Fruit fly (Drosophila melanogaster) whole organism, embryonic: Measurements from ENCODE around the gene ss.

Source experiments
- BEAF-32 ChIP-seq: fragments of 200-800 bp; sonication (Bioruptor generic); optimal IDR thresholded peaks from 3 replicates; lab custom pipeline; 2017; ENCODE audit warnings: missing biosample characterization, missing genetic modification characterization, mild to moderate bottlenecking, moderate library complexity, missing genetic modification reagents
- Bgb ChIP-seq: fragments of 200-800 bp; sonication (Bioruptor generic); IDR thresholded peaks from 2 replicates; pipeline ENCODE4 v1.3.6; 2022; ENCODE audit warnings: missing biosample characterization, missing genetic modification characterization; ENCODE audit not compliant: partially characterized antibody
- CG13287 ChIP-seq: fragments of 200-800 bp; sonication (Bioruptor generic); IDR thresholded peaks from 2 replicates; pipeline ENCODE4 v1.3.6; 2022; ENCODE audit warnings: missing biosample characterization, missing genetic modification characterization; ENCODE audit not compliant: partially characterized antibody
- CG13296 ChIP-seq: fragments of 200-800 bp; sonication (Bioruptor generic); optimal IDR thresholded peaks from 3 replicates; lab custom pipeline; 2018; ENCODE audit warnings: missing biosample characterization, mild to moderate bottlenecking, missing genetic modification characterization
- CG13624 ChIP-seq: fragments of 200-800 bp; sonication (Bioruptor generic); optimal IDR thresholded peaks from 2 replicates; lab custom pipeline; 2016; ENCODE audit warnings: missing biosample characterization, missing genetic modification characterization
- CG15514 ChIP-seq: fragments of 200-800 bp; sonication (Bioruptor generic); optimal IDR thresholded peaks from 3 replicates; lab custom pipeline; 2017; ENCODE audit warnings: missing biosample characterization, missing genetic modification characterization, mild to moderate bottlenecking, moderate library complexity, missing genetic modification reagents
- CG1603 ChIP-seq: fragments of 200-800 bp; sonication (Bioruptor generic); optimal IDR thresholded peaks from 2 replicates; lab custom pipeline; 2019; ENCODE audit warnings: missing biosample characterization, mild to moderate bottlenecking, missing genetic modification characterization, moderate library complexity
- CG16813 ChIP-seq: fragments of 200-800 bp; sonication (Bioruptor generic); IDR thresholded peaks from 3 replicates; pipeline ENCODE4 v1.3.6; 2022; ENCODE audit warnings: missing biosample characterization, missing genetic modification characterization; ENCODE audit not compliant: partially characterized antibody
- CG2120 ChIP-seq: fragments of 200-800 bp; sonication (Bioruptor generic); optimal IDR thresholded peaks from 3 replicates; lab custom pipeline; 2016; ENCODE audit warnings: missing biosample characterization, missing genetic modification characterization
- CG2199 ChIP-seq: fragments of 200-800 bp; sonication (Bioruptor generic); IDR thresholded peaks from 3 replicates; pipeline ENCODE4 v1.3.6; 2022; ENCODE audit warnings: missing biosample characterization, missing genetic modification characterization
- CG42726 ChIP-seq: fragments of 200-800 bp; sonication (Bioruptor generic); IDR thresholded peaks from 2 replicates; pipeline ENCODE4 v1.3.6; 2022; ENCODE audit warnings: missing biosample characterization, missing genetic modification characterization; ENCODE audit not compliant: partially characterized antibody
- CG7372 ChIP-seq: fragments of 200-800 bp; sonication (Bioruptor generic); IDR thresholded peaks from 2 replicates; pipeline ENCODE4 v1.3.6; 2022; ENCODE audit warnings: missing biosample characterization, missing genetic modification characterization
- CG7987 ChIP-seq: fragments of 200-800 bp; sonication (Bioruptor generic); optimal IDR thresholded peaks from 2 replicates; lab custom pipeline; 2018; ENCODE audit warnings: missing biosample characterization, mild to moderate bottlenecking, missing genetic modification characterization, moderate library complexity
- CG8089 ChIP-seq: fragments of 200-800 bp; sonication (Bioruptor generic); optimal IDR thresholded peaks from 3 replicates; lab custom pipeline; 2016; ENCODE audit warnings: missing biosample characterization, missing genetic modification characterization
- CTCF ChIP-seq: fragments of 200-800 bp; sonication (Bioruptor generic); optimal IDR thresholded peaks from 2 replicates; lab custom pipeline; 2017; ENCODE audit warnings: missing biosample characterization, mild to moderate bottlenecking, missing genetic modification characterization, moderate library complexity
- D ChIP-seq, 2 experiments: fragments of 200-800 bp in 1 of 2; fragments of >200 bp in 1 of 2; sonication (Bioruptor generic) in 1 of 2; optimal IDR thresholded peaks; 2 replicates in 1 of 2; 3 replicates in 1 of 2; lab custom pipeline; 2017; ENCODE audit warnings: mild to moderate bottlenecking in 1 of 2, missing biosample characterization in 1 of 2, missing genetic modification characterization in 1 of 2, missing genetic modification reagents in 1 of 2
- D19A ChIP-seq: fragments of 200-800 bp; optimal IDR thresholded peaks from 3 replicates; lab custom pipeline; 2019; ENCODE audit warnings: missing biosample characterization, mild to moderate bottlenecking, missing genetic modification characterization, moderate library complexity
- Dip3 ChIP-seq: fragments of 200-800 bp; sonication (Bioruptor generic); optimal IDR thresholded peaks from 3 replicates; lab custom pipeline; 2016; ENCODE audit warnings: missing biosample characterization, missing genetic modification characterization
- Dref ChIP-seq: fragments of 200-800 bp; sonication (Bioruptor generic); IDR thresholded peaks from 2 replicates; pipeline ENCODE4 v1.3.6; 2022; ENCODE audit warnings: missing biosample characterization, missing genetic modification characterization
- E2f2 ChIP-seq: fragments of 200-800 bp; sonication (Bioruptor generic); IDR thresholded peaks from 2 replicates; pipeline ENCODE4 v1.3.6; 2022; ENCODE audit warnings: missing biosample characterization, missing genetic modification characterization
- Eip74EF ChIP-seq, 2 experiments: fragments of 200-800 bp in 1 of 2; fragments of >200 bp in 1 of 2; sonication (Bioruptor generic) in 1 of 2; optimal IDR thresholded peaks; 2 replicates each; lab custom pipeline; 2017 to 2019; ENCODE audit warnings: missing biosample characterization in 2 of 2, missing genetic modification characterization in 2 of 2, mild to moderate bottlenecking in 1 of 2, moderate library complexity in 1 of 2
- Ets65A ChIP-seq: fragments of 200-800 bp; sonication (Bioruptor generic); peaks from one replicate; lab custom pipeline; 2016; ENCODE audit warnings: missing biosample characterization, missing genetic modification characterization
- Ets97D ChIP-seq: fragments of 200-800 bp; sonication (Bioruptor generic); optimal IDR thresholded peaks from 3 replicates; lab custom pipeline; 2016; ENCODE audit warnings: missing biosample characterization, missing genetic modification characterization
- Hr78 ChIP-seq, 2 experiments: fragments of 200-800 bp in 1 of 2; fragments of >200 bp in 1 of 2; sonication (Bioruptor generic) in 1 of 2; optimal IDR thresholded peaks; 2 replicates each; lab custom pipeline; 2017 to 2019; ENCODE audit warnings: missing biosample characterization in 2 of 2, missing genetic modification characterization in 2 of 2, mild to moderate bottlenecking in 1 of 2, moderate library complexity in 1 of 2
- Jarid2 ChIP-seq: fragments of 200-800 bp; sonication (Bioruptor generic); optimal IDR thresholded peaks from 3 replicates; lab custom pipeline; 2017; ENCODE audit warnings: mild to moderate bottlenecking, missing biosample characterization, missing genetic modification reagents, missing genetic modification characterization
- Kr ChIP-seq: fragments of 200-800 bp; sonication (Bioruptor generic); optimal IDR thresholded peaks from 2 replicates; lab custom pipeline; 2017; ENCODE audit warnings: missing biosample characterization, mild to moderate bottlenecking, missing genetic modification characterization
- MTF-1 ChIP-seq: fragments of 200-800 bp; sonication (Bioruptor generic); optimal IDR thresholded peaks from 2 replicates; lab custom pipeline; 2018; ENCODE audit warnings: missing biosample characterization, mild to moderate bottlenecking, missing genetic modification characterization, borderline replicate concordance
- Med ChIP-seq: fragments of 200-800 bp; sonication (Bioruptor generic); peaks from one replicate; lab custom pipeline; 2016; ENCODE audit warnings: missing biosample characterization, missing genetic modification characterization, mild to moderate bottlenecking, inconsistent platforms, moderate library complexity
- Myb ChIP-seq: fragments of 200-800 bp; sonication (Bioruptor generic); optimal IDR thresholded peaks from 2 replicates; lab custom pipeline; 2016; ENCODE audit warnings: missing biosample characterization, missing genetic modification characterization
- Sry-δ ChIP-seq: fragments of 200-800 bp; sonication (Bioruptor generic); optimal IDR thresholded peaks from 2 replicates; lab custom pipeline; 2016; ENCODE audit warnings: missing biosample characterization, missing genetic modification characterization
- Xbp1 ChIP-seq: fragments of 200-800 bp; sonication (Bioruptor generic); optimal IDR thresholded peaks from 3 replicates; lab custom pipeline; 2016; ENCODE audit warnings: missing biosample characterization, mild to moderate bottlenecking, missing genetic modification characterization
- YL-1 ChIP-seq: fragments of 200-800 bp; sonication (Bioruptor generic); optimal IDR thresholded peaks from 3 replicates; lab custom pipeline; 2017; ENCODE audit warnings: missing biosample characterization, mild to moderate bottlenecking, missing genetic modification characterization
- amos ChIP-seq: fragments of 200-800 bp; sonication (Bioruptor generic); IDR thresholded peaks from 2 replicates; pipeline ENCODE4 v1.3.6; 2022; ENCODE audit warnings: missing biosample characterization, missing genetic modification characterization; ENCODE audit not compliant: partially characterized antibody
- br ChIP-seq: fragments of >200 bp; optimal IDR thresholded peaks from 2 replicates; lab custom pipeline; 2017
- chinmo ChIP-seq: fragments of 200-800 bp; sonication (Bioruptor generic); IDR thresholded peaks from 4 replicates; pipeline ENCODE4 v1.3.6; 2022; ENCODE audit warnings: missing biosample characterization, missing genetic modification characterization; ENCODE audit not compliant: partially characterized antibody
- crp ChIP-seq, 2 experiments: fragments of 200-800 bp; sonication (Bioruptor generic); optimal IDR thresholded peaks; 2 replicates in 1 of 2; 3 replicates in 1 of 2; lab custom pipeline; 2017; ENCODE audit warnings: missing biosample characterization in 2 of 2, missing genetic modification characterization in 2 of 2, mild to moderate bottlenecking in 1 of 2, moderate library complexity in 1 of 2
- gcm ChIP-seq: fragments of 200-800 bp; sonication (Bioruptor generic); optimal IDR thresholded peaks from 2 replicates; lab custom pipeline; 2019; ENCODE audit warnings: missing biosample characterization, mild to moderate bottlenecking, missing genetic modification characterization, moderate library complexity
- gt ChIP-seq: fragments of 200-800 bp; sonication (Bioruptor generic); IDR thresholded peaks from 2 replicates; pipeline ENCODE4 v1.3.6; 2022; ENCODE audit warnings: missing biosample characterization, missing genetic modification characterization
- hbn ChIP-seq: fragments of 200-800 bp; sonication (Bioruptor generic); IDR thresholded peaks from 2 replicates; pipeline ENCODE4 v1.3.6; 2022; ENCODE audit warnings: missing biosample characterization, missing genetic modification characterization; ENCODE audit not compliant: partially characterized antibody
- knrl ChIP-seq: fragments of 200-800 bp; sonication (Bioruptor generic); IDR thresholded peaks from 3 replicates; pipeline ENCODE4 v1.3.6; 2022; ENCODE audit warnings: missing biosample characterization, missing genetic modification characterization; ENCODE audit not compliant: partially characterized antibody
- luna ChIP-seq: fragments of 200-800 bp; sonication (Bioruptor generic); optimal IDR thresholded peaks from 2 replicates; lab custom pipeline; 2016; ENCODE audit warnings: missing biosample characterization, missing genetic modification characterization
- pita ChIP-seq: fragments of 200-800 bp; sonication (Bioruptor generic); optimal IDR thresholded peaks from 2 replicates; lab custom pipeline; 2017; ENCODE audit warnings: missing biosample characterization, mild to moderate bottlenecking, missing genetic modification characterization
- ranshi ChIP-seq: fragments of 200-800 bp; sonication (Bioruptor generic); IDR thresholded peaks from 2 replicates; pipeline ENCODE4 v1.3.6; 2022; ENCODE audit warnings: missing biosample characterization, missing genetic modification characterization
- sr ChIP-seq: fragments of 200-800 bp; sonication (Bioruptor generic); IDR thresholded peaks from 3 replicates; pipeline ENCODE4 v1.3.6; 2022; ENCODE audit warnings: missing biosample characterization, missing genetic modification characterization
- stwl ChIP-seq: fragments of 200-800 bp; sonication (Bioruptor generic); optimal IDR thresholded peaks from 3 replicates; lab custom pipeline; 2018; ENCODE audit warnings: missing biosample characterization, mild to moderate bottlenecking, missing genetic modification characterization, moderate library complexity
- sug ChIP-seq: fragments of 200-800 bp; optimal IDR thresholded peaks from 2 replicates; lab custom pipeline; 2019; ENCODE audit warnings: missing biosample characterization, mild to moderate bottlenecking, missing genetic modification characterization, moderate library complexity
- unc-4 ChIP-seq: fragments of 200-800 bp; sonication (Bioruptor generic); IDR thresholded peaks from 2 replicates; pipeline ENCODE4 v1.3.6; 2022; ENCODE audit warnings: missing biosample characterization, missing genetic modification characterization; ENCODE audit not compliant: partially characterized antibody
- vvl ChIP-seq: fragments of 200-800 bp; sonication (Bioruptor generic); IDR thresholded peaks from 2 replicates; pipeline ENCODE4 v1.3.6; 2022; ENCODE audit warnings: missing biosample characterization, missing genetic modification characterization

Gene ss

dm6 chr3R:16351044-16351443 is 52.4 kb downstream of the ss start:
- TF ChIP-seq D (optimal IDR thresholded peaks at IDR 0.05; lab: Kevin White, UChicago) (no peak), D (GFP tag; optimal IDR thresholded peaks at IDR 0.05; lab: Kevin White, UChicago) (no peak), Myb (peak; percentile 21), ranshi (GFP tag; lab: Robert Waterston, UW) (peak; percentile 19; the same call in 1 of the 2 replicates), luna (no peak), CG13296 (GFP tag; lab: Kevin White, UChicago) (no peak), CG15514 (GFP tag; lab: Kevin White, UChicago) (peak; percentile 33), Kr (no peak), CG13624 (no peak), crp (GFP tag; optimal IDR thresholded peaks at IDR 0.05; lab: Kevin White, UChicago) (no peak), E2f2 (GFP tag; lab: Robert Waterston, UW) (peak; percentile 16; the same call in 1 of the 2 replicates), CTCF (GFP tag; lab: Kevin White, UChicago) (peak; percentile 85), Sry-δ (GFP tag; lab: Kevin White, UChicago) (peak; percentile 36), sug (tag; lab: Kevin White, UChicago) (peak; percentile 20), CG42726 (peak; percentile 58; the same call in 1 of the 2 replicates), hbn (0 out of 2 replicates have a peak, but pooled peaks have one; percentile 3), vvl (GFP tag; lab: Robert Waterston, UW) (peak; percentile 41; the same call in 1 of the 2 replicates), sr (GFP tag; lab: Robert Waterston, UW) (0 out of 3 replicates have a peak, but pooled peaks have one; percentile 7), gt (GFP tag; lab: Robert Waterston, UW) (no peak), Jarid2 (GFP tag; lab: Kevin White, UChicago) (no peak), D19A (tag; lab: Kevin White, UChicago) (no peak), CG2120 (peak; percentile 9), Dip3 (GFP tag; lab: Kevin White, UChicago) (peak; percentile 0), CG16813 (GFP tag; lab: Robert Waterston, UW) (peak; percentile 51; the same call in 2 of the 3 replicates), Ets65A (GFP tag; lab: Kevin White, UChicago) (peak; percentile 85), CG7987 (GFP tag; lab: Kevin White, UChicago) (peak; percentile 11), YL-1 (no peak), unc-4 (GFP tag; lab: Robert Waterston, UW) (0 out of 2 replicates have a peak, but pooled peaks have one; percentile 16), stwl (tag; lab: Kevin White, UChicago) (peak; percentile 37), gcm (no peak), br (no peak), Bgb (GFP tag; lab: Robert Waterston, UW) (peak; percentile 77), CG7372 (GFP tag; lab: Robert Waterston, UW) (no peak), BEAF-32 (peak; percentile 31), CG1603 (tag; lab: Kevin White, UChicago) (peak; percentile 16), chinmo (GFP tag; lab: Robert Waterston, UW) (0 out of 4 replicates have a peak, but pooled peaks have one; percentile 32), Xbp1 (GFP tag; lab: Kevin White, UChicago) (peak; percentile 6), CG2199 (GFP tag; lab: Robert Waterston, UW) (peak; percentile 95), pita (peak; percentile 83), Eip74EF (GFP tag; optimal IDR thresholded peaks at IDR 0.05; lab: Kevin White, UChicago) (no peak), knrl (GFP tag; lab: Robert Waterston, UW) (peak; percentile 42; the same call in 1 of the 3 replicates), Dref (GFP tag; lab: Robert Waterston, UW) (no peak), Ets97D (GFP tag; lab: Kevin White, UChicago) (peak; percentile 2), MTF-1 (GFP tag; lab: Kevin White, UChicago) (no peak), Hr78 (GFP tag; optimal IDR thresholded peaks at IDR 0.05; lab: Kevin White, UChicago) (peak in 1 of 2 experiments; percentile 77), CG13287 (GFP tag; lab: Robert Waterston, UW) (peak; percentile 19; the same call in 1 of the 2 replicates), CG8089 (GFP tag; lab: Kevin White, UChicago) (no peak), amos (GFP tag; lab: Robert Waterston, UW) (peak; percentile 70), Med (GFP tag; lab: Kevin White, UChicago) (peak; percentile 68)
